Worm (Caenorhabditis elegans) whole organism, L4 larva: ENCODE measurements around the gene K06H7.1.

Experiments
- F10B5.3 ChIP-seq: sonication (generic microtip); optimal IDR thresholded peaks from 2 replicates; lab custom pipeline; 2016; ENCODE audit warnings: mild to moderate bottlenecking, missing genetic modification characterization, missing compliant biosample characterization
- F26F4.8 ChIP-seq: fragments of 200-800 bp; sonication (Bioruptor generic); conservative IDR thresholded peaks from 2 replicates; pipeline ENCODE4 v1.3.6; 2022; ENCODE audit warnings: missing genetic modification characterization, missing compliant biosample characterization
- F44E2.7 ChIP-seq: fragments of 200-800 bp; sonication (Bioruptor generic); IDR thresholded peaks from 2 replicates; pipeline ENCODE4 v2.1.2; 2022; ENCODE audit warnings: missing genetic modification characterization, missing compliant biosample characterization
- R02D3.7 ChIP-seq: fragments of 150-350 bp; sonication (generic microtip); optimal IDR thresholded peaks from 3 replicates; lab custom pipeline; 2014; ENCODE audit warnings: missing biosample characterization, missing genetic modification characterization
- T20F7.1 ChIP-seq: fragments of 200-800 bp; sonication (Bioruptor generic); optimal IDR thresholded peaks from 2 replicates; lab custom pipeline; 2018; ENCODE audit warnings: mild to moderate bottlenecking, missing genetic modification characterization, missing compliant biosample characterization
- Y48G9A.11 ChIP-seq: fragments of 200-800 bp; sonication (Bioruptor generic); IDR thresholded peaks from 2 replicates; pipeline ENCODE4 v1.3.6; 2022; ENCODE audit warnings: missing genetic modification reagents, missing genetic modification characterization, missing compliant biosample characterization
- aly-2 ChIP-seq: sonication (generic microtip); optimal IDR thresholded peaks from 2 replicates; lab custom pipeline; 2018; ENCODE audit warnings: missing biosample characterization, missing genetic modification characterization
- arid-1 ChIP-seq: fragments of 200-800 bp; sonication (Bioruptor generic); conservative IDR thresholded peaks from 2 replicates; pipeline ENCODE4 v1.3.6; 2022; ENCODE audit warnings: missing genetic modification reagents, missing genetic modification characterization, missing compliant biosample characterization
- ceh-20 ChIP-seq: fragments of 200-800 bp; sonication (Bioruptor generic); IDR thresholded peaks from 2 replicates; pipeline ENCODE4 v1.3.6; 2022; ENCODE audit warnings: missing genetic modification reagents, missing genetic modification characterization, missing compliant biosample characterization
- ctbp-1 ChIP-seq: fragments of 200-800 bp; sonication (Bioruptor generic); IDR thresholded peaks from 2 replicates; pipeline ENCODE4 v1.3.6; 2022; ENCODE audit warnings: missing genetic modification reagents, missing genetic modification characterization, missing compliant biosample characterization
- daf-16 ChIP-seq, 3 experiments: sonication (generic microtip); optimal IDR thresholded peaks; 2 replicates each; lab custom pipeline; 2016 to 2017; ENCODE audit warnings: missing genetic modification characterization in 3 of 3, missing genetic modification reagents in 3 of 3, mild to moderate bottlenecking in 2 of 3, missing compliant biosample characterization in 2 of 3, missing biosample characterization in 1 of 3, moderate library complexity in 1 of 3
- daf-19 ChIP-seq: fragments of 200-800 bp; sonication (Bioruptor generic); conservative IDR thresholded peaks from 2 replicates; pipeline ENCODE4 v1.3.6; 2022; ENCODE audit warnings: missing genetic modification characterization, missing compliant biosample characterization
- dpl-1 ChIP-seq: fragments of 150-350 bp; optimal IDR thresholded peaks from 2 replicates; lab custom pipeline; 2014; ENCODE audit warnings: missing biosample characterization, missing genetic modification reagents, missing genetic modification characterization
- egl-27 ChIP-seq: sonication (generic microtip); optimal IDR thresholded peaks from 3 replicates; lab custom pipeline; 2017; ENCODE audit warnings: missing biosample characterization, missing genetic modification reagents, missing genetic modification characterization
- fkh-10 ChIP-seq: fragments of 150-350 bp; optimal IDR thresholded peaks from 2 replicates; lab custom pipeline; 2014; ENCODE audit warnings: missing biosample characterization, missing genetic modification reagents, missing genetic modification characterization
- fos-1 ChIP-seq: fragments of 150-350 bp; optimal IDR thresholded peaks from 2 replicates; lab custom pipeline; 2014; ENCODE audit warnings: missing biosample characterization, missing genetic modification characterization
- gei-8 ChIP-seq: fragments of 200-800 bp; sonication (Bioruptor generic); optimal IDR thresholded peaks from 2 replicates; lab custom pipeline; 2018; ENCODE audit warnings: mild to moderate bottlenecking, missing genetic modification characterization, missing compliant biosample characterization
- hif-1 ChIP-seq, 2 experiments: sonication (generic microtip); optimal IDR thresholded peaks; 2 replicates each; lab custom pipeline; 2016 to 2017; ENCODE audit warnings: missing compliant biosample characterization in 2 of 2, missing genetic modification characterization in 2 of 2, missing genetic modification reagents in 2 of 2, missing genotype in 2 of 2, mild to moderate bottlenecking in 1 of 2
- hlh-11 ChIP-seq: fragments of 200-800 bp; sonication (Bioruptor generic); optimal IDR thresholded peaks from 2 replicates; lab custom pipeline; 2018; ENCODE audit warnings: mild to moderate bottlenecking, missing genetic modification characterization, missing compliant biosample characterization
- hmg-1.1 ChIP-seq: fragments of 200-800 bp; sonication (Bioruptor generic); IDR thresholded peaks from 2 replicates; pipeline ENCODE4 v1.3.6; 2022; ENCODE audit warnings: missing genetic modification reagents, missing genetic modification characterization, missing compliant biosample characterization
- lim-7 ChIP-seq: fragments of 200-800 bp; sonication (Bioruptor generic); IDR thresholded peaks from 2 replicates; pipeline ENCODE4 v1.3.6; 2022; ENCODE audit warnings: missing genetic modification characterization, missing compliant biosample characterization
- lin-13 ChIP-seq: fragments of 150-350 bp; optimal IDR thresholded peaks from 2 replicates; lab custom pipeline; 2014; ENCODE audit warnings: missing biosample characterization, missing genetic modification reagents, missing genetic modification characterization
- lin-38 ChIP-seq: fragments of 200-800 bp; sonication (Bioruptor generic); IDR thresholded peaks from 2 replicates; pipeline ENCODE4 v1.3.6; 2022; ENCODE audit warnings: missing genetic modification reagents, missing genetic modification characterization, missing compliant biosample characterization
- lir-3 ChIP-seq: sonication (generic microtip); optimal IDR thresholded peaks from 2 replicates; lab custom pipeline; 2016; ENCODE audit warnings: mild to moderate bottlenecking, missing genetic modification characterization, missing compliant biosample characterization
- madf-9 ChIP-seq: fragments of 200-800 bp; sonication (Bioruptor generic); conservative IDR thresholded peaks from 2 replicates; pipeline ENCODE4 v1.3.6; 2022; ENCODE audit warnings: missing genetic modification reagents, missing genetic modification characterization, missing compliant biosample characterization
- mxl-2 ChIP-seq: fragments of 200-800 bp; sonication (Bioruptor generic); conservative IDR thresholded peaks from 2 replicates; pipeline ENCODE4 v1.3.6; 2022; ENCODE audit warnings: missing genetic modification reagents, missing genetic modification characterization, missing compliant biosample characterization
- nhr-10 ChIP-seq: fragments of 150-350 bp; optimal IDR thresholded peaks from 2 replicates; lab custom pipeline; 2014; ENCODE audit warnings: missing biosample characterization, missing genetic modification characterization
- nhr-102 ChIP-seq: sonication (generic microtip); optimal IDR thresholded peaks from 2 replicates; lab custom pipeline; 2016; ENCODE audit warnings: mild to moderate bottlenecking, missing genetic modification characterization, moderate library complexity, missing compliant biosample characterization
- nhr-111 ChIP-seq: fragments of 200-800 bp; sonication (Bioruptor generic); optimal IDR thresholded peaks from 2 replicates; lab custom pipeline; 2018; ENCODE audit warnings: mild to moderate bottlenecking, missing genetic modification characterization, missing compliant biosample characterization
- nhr-237 ChIP-seq: sonication (generic microtip); optimal IDR thresholded peaks from 2 replicates; lab custom pipeline; 2017; ENCODE audit warnings: missing biosample characterization, missing genetic modification characterization
- nhr-41 ChIP-seq: fragments of 200-800 bp; sonication (Bioruptor generic); IDR thresholded peaks from 2 replicates; pipeline ENCODE4 v1.3.6; 2022; ENCODE audit warnings: missing genetic modification reagents, missing genetic modification characterization, missing compliant biosample characterization
- nhr-42 ChIP-seq: fragments of 200-800 bp; sonication (Bioruptor generic); IDR thresholded peaks from 2 replicates; pipeline ENCODE4 v1.3.6; 2022; ENCODE audit warnings: missing genetic modification characterization, missing compliant biosample characterization
- nhr-48 ChIP-seq: sonication (generic microtip); optimal IDR thresholded peaks from 2 replicates; lab custom pipeline; 2016; ENCODE audit warnings: mild to moderate bottlenecking, missing genetic modification characterization, missing compliant biosample characterization
- nhr-6 ChIP-seq: fragments of 150-350 bp; optimal IDR thresholded peaks from 2 replicates; lab custom pipeline; 2014; ENCODE audit warnings: missing biosample characterization, missing genetic modification characterization
- nhr-77 ChIP-seq: fragments of 150-350 bp; optimal IDR thresholded peaks from 2 replicates; lab custom pipeline; 2014; ENCODE audit warnings: missing biosample characterization, missing genetic modification characterization
- pha-4 ChIP-seq, 2 experiments: fragments of 150-350 bp in 1 of 2; fragments of 200-800 bp in 1 of 2; sonication (Bioruptor generic) in 1 of 2; IDR thresholded peaks in 1 of 2; optimal IDR thresholded peaks in 1 of 2; 2 replicates each; pipeline versions ENCODE4 v1.3.6 to Lab custom; 2014 to 2022; ENCODE audit warnings: missing genetic modification characterization in 2 of 2, missing genetic modification reagents in 2 of 2, missing biosample characterization in 1 of 2, missing compliant biosample characterization in 1 of 2
- php-3 ChIP-seq: fragments of 200-800 bp; sonication (Bioruptor generic); IDR thresholded peaks from 2 replicates; pipeline ENCODE4 v1.3.6; 2022; ENCODE audit warnings: missing genetic modification reagents, missing genetic modification characterization, missing compliant biosample characterization
- saeg-2 ChIP-seq: fragments of 200-800 bp; sonication (Bioruptor generic); IDR thresholded peaks from 2 replicates; pipeline ENCODE4 v1.3.6; 2022; ENCODE audit warnings: missing genetic modification reagents, missing genetic modification characterization, missing compliant biosample characterization
- skn-1 ChIP-seq: fragments of 150-350 bp; optimal IDR thresholded peaks from 2 replicates; lab custom pipeline; 2014; ENCODE audit warnings: missing biosample characterization, missing genetic modification characterization
- snpc-1.2 ChIP-seq: fragments of 200-800 bp; sonication (Bioruptor generic); IDR thresholded peaks from 2 replicates; pipeline ENCODE4 v1.3.6; 2022; ENCODE audit warnings: missing genetic modification reagents, missing genetic modification characterization, missing compliant biosample characterization
- spr-3 ChIP-seq: fragments of 200-800 bp; sonication (Bioruptor generic); optimal IDR thresholded peaks from 2 replicates; lab custom pipeline; 2018; ENCODE audit warnings: mild to moderate bottlenecking, missing genetic modification characterization, missing compliant biosample characterization
- tra-1 ChIP-seq: fragments of 200-800 bp; sonication (Bioruptor generic); IDR thresholded peaks from 2 replicates; pipeline ENCODE4 v1.3.6; 2022; ENCODE audit warnings: missing genetic modification reagents, missing genetic modification characterization, missing compliant biosample characterization
- unc-130 ChIP-seq: sonication (generic microtip); optimal IDR thresholded peaks from 2 replicates; lab custom pipeline; 2016; ENCODE audit warnings: missing genetic modification reagents, missing genetic modification characterization, missing compliant biosample characterization
- unc-62 ChIP-seq, 3 experiments: fragments of 150-350 bp in 1 of 3; sonication (generic microtip); optimal IDR thresholded peaks in 2 of 3; peaks in 1 of 3; 1 replicate in 1 of 3; 2 replicates in 2 of 3; lab custom pipeline; 2014 to 2017; ENCODE audit warnings: missing biosample characterization in 3 of 3, missing genetic modification characterization in 3 of 3, missing genetic modification reagents in 3 of 3, missing genotype in 1 of 3
- zfp-3 ChIP-seq: fragments of 200-800 bp; sonication (Bioruptor generic); conservative IDR thresholded peaks from 2 replicates; pipeline ENCODE4 v1.3.6; 2022; ENCODE audit warnings: missing genetic modification reagents, missing genetic modification characterization, missing compliant biosample characterization
- zip-2 ChIP-seq: fragments of 150-350 bp; optimal IDR thresholded peaks from 2 replicates; lab custom pipeline; 2014; ENCODE audit warnings: missing biosample characterization, missing genetic modification characterization
- ztf-11 ChIP-seq: fragments of 150-350 bp; optimal IDR thresholded peaks from 2 replicates; lab custom pipeline; 2014; ENCODE audit warnings: missing biosample characterization, missing genetic modification characterization
- ztf-7 ChIP-seq: fragments of 150-350 bp; optimal IDR thresholded peaks from 2 replicates; lab custom pipeline; 2014; ENCODE audit warnings: missing biosample characterization, missing genetic modification characterization

K06H7.1 gene

ce11 chrIII:8109459-8110057, 10.4 kb downstream of the K06H7.1 start (continued):
- TF ChIP-seq mxl-2 (GFP tag; lab: Robert Waterston, UW) (0 out of 2 replicates have a peak, but pooled peaks have one; percentile 56), ctbp-1 (GFP tag; lab: Robert Waterston, UW) (peak; percentile 85), zip-2 (tag; lab: Kevin White, UChicago) (no peak), fos-1 (no peak), ztf-7 (peak; percentile 53), nhr-111 (GFP tag; lab: Kevin White, UChicago) (peak; percentile 27), nhr-6 (tag; lab: Kevin White, UChicago) (peak; percentile 41), php-3 (GFP tag; lab: Robert Waterston, UW) (no peak), skn-1 (no peak), lim-7 (GFP tag; lab: Robert Waterston, UW) (peak; percentile 91), unc-130 (GFP tag; lab: Kevin White, UChicago) (peak; percentile 64), hlh-11 (tag; lab: Kevin White, UChicago) (peak; percentile 50), unc-62 (GFP tag; optimal IDR thresholded peaks at IDR 0.05 in 1 of 2; lab: Kevin White, UChicago) (no peak), unc-62 (tag; optimal IDR thresholded peaks at IDR 0.05; lab: Kevin White, UChicago) (no peak), fkh-10 (GFP tag; lab: Kevin White, UChicago) (peak; percentile 9), daf-19 (peak; percentile 42; the same call in 1 of the 2 replicates), nhr-77 (tag; lab: Kevin White, UChicago) (peak; percentile 62), hmg-1.1 (GFP tag; lab: Robert Waterston, UW) (peak; percentile 94), dpl-1 (GFP tag; lab: Kevin White, UChicago) (peak; percentile 50), F26F4.8 (GFP tag; lab: Robert Waterston, UW) (peak; percentile 70; the same call in 1 of the 2 replicates), lin-38 (GFP tag; lab: Robert Waterston, UW) (peak; percentile 79), arid-1 (GFP tag; lab: Robert Waterston, UW) (peak; percentile 87; the same call in 1 of the 2 replicates), nhr-102 (peak; percentile 51), spr-3 (GFP tag; lab: Kevin White, UChicago) (peak; percentile 60), lin-13 (GFP tag; lab: Kevin White, UChicago) (peak; percentile 69), Y48G9A.11 (peak; percentile 69; the same call in 1 of the 2 replicates), nhr-48 (tag; lab: Kevin White, UChicago) (peak; percentile 49), nhr-10 (tag; lab: Kevin White, UChicago) (no peak), F44E2.7 (peak; percentile 80; the same call in 1 of the 2 replicates), nhr-41 (GFP tag; lab: Robert Waterston, UW) (peak; percentile 54; the same call in 1 of the 2 replicates), nhr-237 (tag; lab: Kevin White, UChicago) (no peak), snpc-1.2 (GFP tag; lab: Robert Waterston, UW) (peak; percentile 69; the same call in 1 of the 2 replicates), madf-9 (GFP tag; lab: Robert Waterston, UW) (peak; percentile 71), gei-8 (GFP tag; lab: Kevin White, UChicago) (peak; percentile 97), egl-27 (no peak), aly-2 (tag; lab: Kevin White, UChicago) (no peak), R02D3.7 (tag; lab: Kevin White, UChicago) (no peak), daf-16 (GFP tag; optimal IDR thresholded peaks at IDR 0.05; lab: Kevin White, UChicago) (peak; percentile 35 to 72), daf-16 (tag; optimal IDR thresholded peaks at IDR 0.05; lab: Kevin White, UChicago) (peak; percentile 52), hif-1 (tag; optimal IDR thresholded peaks at IDR 0.05; lab: Kevin White, UChicago) (peak in 1 of 2 experiments; percentile 31), ztf-11 (tag; lab: Kevin White, UChicago) (no peak), ceh-20 (GFP tag; lab: Robert Waterston, UW) (peak; percentile 85), F10B5.3 (tag; lab: Kevin White, UChicago) (no peak), nhr-42 (GFP tag; lab: Robert Waterston, UW) (peak; percentile 71), pha-4 (GFP tag; IDR thresholded peaks at IDR 0.05; lab: Robert Waterston, UW) (peak; percentile 73; the same call in 1 of the 2 replicates), pha-4 (tag; optimal IDR thresholded peaks at IDR 0.05; lab: Kevin White, UChicago) (no peak), saeg-2 (GFP tag; lab: Robert Waterston, UW) (no peak), tra-1 (GFP tag; lab: Robert Waterston, UW) (peak; percentile 66), lir-3 (tag; lab: Kevin White, UChicago) (peak; percentile 49), zfp-3 (GFP tag; lab: Robert Waterston, UW) (0 out of 2 replicates have a peak, but pooled peaks have one; percentile 40), T20F7.1 (GFP tag; lab: Kevin White, UChicago) (peak; percentile 26)
